Worm (Caenorhabditis elegans) whole organism, L4 larva: Measurements from ENCODE around the gene fbxa-151.

Source experiments
- F37D6.2 ChIP-seq: sonication (generic microtip); optimal IDR thresholded peaks from 2 replicates; lab custom pipeline; 2016; ENCODE audit warnings: mild to moderate bottlenecking, missing genetic modification characterization, missing compliant biosample characterization
- Y48G9A.11 ChIP-seq: fragments of 200-800 bp; sonication (Bioruptor generic); IDR thresholded peaks from 2 replicates; pipeline ENCODE4 v1.3.6; 2022; ENCODE audit warnings: missing genetic modification reagents, missing genetic modification characterization, missing compliant biosample characterization
- ZK337.2 ChIP-seq: fragments of 200-800 bp; sonication (Bioruptor generic); IDR thresholded peaks from 2 replicates; pipeline ENCODE4 v1.3.6; 2022; ENCODE audit warnings: missing genetic modification reagents, missing genetic modification characterization, missing compliant biosample characterization
- aha-1 ChIP-seq: fragments of 150-350 bp; peaks from one replicate; lab custom pipeline; 2014; ENCODE audit warnings: missing biosample characterization, missing genetic modification characterization
- ceh-20 ChIP-seq: fragments of 200-800 bp; sonication (Bioruptor generic); IDR thresholded peaks from 2 replicates; pipeline ENCODE4 v1.3.6; 2022; ENCODE audit warnings: missing genetic modification reagents, missing genetic modification characterization, missing compliant biosample characterization
- ceh-32 ChIP-seq: sonication (generic microtip); optimal IDR thresholded peaks from 2 replicates; lab custom pipeline; 2016; ENCODE audit warnings: mild to moderate bottlenecking, missing genetic modification characterization, missing compliant biosample characterization; ENCODE audit not compliant: poor library complexity
- ceh-44 ChIP-seq: fragments of 200-800 bp; sonication (Bioruptor generic); IDR thresholded peaks from 2 replicates; pipeline ENCODE4 v1.3.6; 2022; ENCODE audit warnings: missing genetic modification reagents, missing genetic modification characterization, missing compliant biosample characterization
- daf-16 ChIP-seq, 3 experiments: sonication (generic microtip); optimal IDR thresholded peaks; 2 replicates each; lab custom pipeline; 2016 to 2017; ENCODE audit warnings: missing genetic modification characterization in 3 of 3, missing genetic modification reagents in 3 of 3, mild to moderate bottlenecking in 2 of 3, missing compliant biosample characterization in 2 of 3, missing biosample characterization in 1 of 3, moderate library complexity in 1 of 3
- daf-8 ChIP-seq: fragments of 200-800 bp; sonication (Bioruptor generic); IDR thresholded peaks from 2 replicates; pipeline ENCODE4 v1.3.6; 2022; ENCODE audit warnings: missing genetic modification characterization, missing compliant biosample characterization
- dpl-1 ChIP-seq: fragments of 150-350 bp; optimal IDR thresholded peaks from 2 replicates; lab custom pipeline; 2014; ENCODE audit warnings: missing biosample characterization, missing genetic modification reagents, missing genetic modification characterization
- dve-1 ChIP-seq: sonication (generic microtip); optimal IDR thresholded peaks from 2 replicates; lab custom pipeline; 2017; ENCODE audit warnings: antibody characterized with exemption, mild to moderate bottlenecking, missing genetic modification characterization, missing compliant biosample characterization; ENCODE audit not compliant: insufficient read depth
- egl-43 ChIP-seq: fragments of 200-800 bp; sonication (Bioruptor generic); IDR thresholded peaks from 2 replicates; pipeline ENCODE4 v1.3.6; 2022; ENCODE audit warnings: missing genetic modification reagents, missing genetic modification characterization, missing compliant biosample characterization
- fkh-10 ChIP-seq: fragments of 150-350 bp; optimal IDR thresholded peaks from 2 replicates; lab custom pipeline; 2014; ENCODE audit warnings: missing biosample characterization, missing genetic modification reagents, missing genetic modification characterization
- hlh-11 ChIP-seq: fragments of 200-800 bp; sonication (Bioruptor generic); optimal IDR thresholded peaks from 2 replicates; lab custom pipeline; 2018; ENCODE audit warnings: mild to moderate bottlenecking, missing genetic modification characterization, missing compliant biosample characterization
- hlh-30 ChIP-seq: sonication (generic microtip); optimal IDR thresholded peaks from 2 replicates; lab custom pipeline; 2017; ENCODE audit warnings: antibody characterized with exemption, mild to moderate bottlenecking, missing genetic modification characterization, missing compliant biosample characterization; ENCODE audit not compliant: insufficient read depth
- jun-1 ChIP-seq: fragments of 150-350 bp; optimal IDR thresholded peaks from 2 replicates; lab custom pipeline; 2014; ENCODE audit warnings: missing biosample characterization, missing genetic modification reagents, missing genetic modification characterization
- lin-13 ChIP-seq: fragments of 150-350 bp; optimal IDR thresholded peaks from 2 replicates; lab custom pipeline; 2014; ENCODE audit warnings: missing biosample characterization, missing genetic modification reagents, missing genetic modification characterization
- lin-29 ChIP-seq: fragments of 200-800 bp; sonication (Bioruptor generic); IDR thresholded peaks from 2 replicates; pipeline ENCODE4 v1.3.6; 2022; ENCODE audit warnings: missing genetic modification reagents, missing genetic modification characterization, missing compliant biosample characterization
- lin-38 ChIP-seq: fragments of 200-800 bp; sonication (Bioruptor generic); IDR thresholded peaks from 2 replicates; pipeline ENCODE4 v1.3.6; 2022; ENCODE audit warnings: missing genetic modification reagents, missing genetic modification characterization, missing compliant biosample characterization
- lsy-2 ChIP-seq, 2 experiments: fragments of 150-350 bp in 1 of 2; sonication (generic microtip) in 1 of 2; optimal IDR thresholded peaks; 2 replicates each; lab custom pipeline; 2014 to 2017; ENCODE audit warnings: missing biosample characterization in 2 of 2, missing genetic modification characterization in 2 of 2
- mdt-29 ChIP-seq: fragments of 200-800 bp; sonication (Bioruptor generic); IDR thresholded peaks from 2 replicates; pipeline ENCODE4 v1.3.6; 2022; ENCODE audit warnings: missing genetic modification reagents, missing genetic modification characterization, missing compliant biosample characterization
- mes-2 ChIP-seq: sonication (generic microtip); optimal IDR thresholded peaks from 2 replicates; lab custom pipeline; 2016; ENCODE audit warnings: missing genotype, mild to moderate bottlenecking, missing genetic modification characterization, missing compliant biosample characterization; ENCODE audit not compliant: poor library complexity, severe bottlenecking
- mxl-3 ChIP-seq: fragments of 200-800 bp; sonication (Bioruptor generic); optimal IDR thresholded peaks from 2 replicates; lab custom pipeline; 2018; ENCODE audit warnings: mild to moderate bottlenecking, missing genetic modification characterization, missing compliant biosample characterization
- nhr-102 ChIP-seq: sonication (generic microtip); optimal IDR thresholded peaks from 2 replicates; lab custom pipeline; 2016; ENCODE audit warnings: mild to moderate bottlenecking, missing genetic modification characterization, moderate library complexity, missing compliant biosample characterization
- nhr-11 ChIP-seq: fragments of 150-350 bp; optimal IDR thresholded peaks from 2 replicates; lab custom pipeline; 2014; ENCODE audit warnings: missing biosample characterization, missing genetic modification characterization
- nhr-111 ChIP-seq: fragments of 200-800 bp; sonication (Bioruptor generic); optimal IDR thresholded peaks from 2 replicates; lab custom pipeline; 2018; ENCODE audit warnings: mild to moderate bottlenecking, missing genetic modification characterization, missing compliant biosample characterization
- nhr-237 ChIP-seq: sonication (generic microtip); optimal IDR thresholded peaks from 2 replicates; lab custom pipeline; 2017; ENCODE audit warnings: missing biosample characterization, missing genetic modification characterization
- nhr-28 ChIP-seq: fragments of 150-350 bp; optimal IDR thresholded peaks from 2 replicates; lab custom pipeline; 2014; ENCODE audit warnings: missing biosample characterization, missing genetic modification characterization
- nhr-77 ChIP-seq: fragments of 150-350 bp; optimal IDR thresholded peaks from 2 replicates; lab custom pipeline; 2014; ENCODE audit warnings: missing biosample characterization, missing genetic modification characterization
- saeg-2 ChIP-seq: fragments of 200-800 bp; sonication (Bioruptor generic); IDR thresholded peaks from 2 replicates; pipeline ENCODE4 v1.3.6; 2022; ENCODE audit warnings: missing genetic modification reagents, missing genetic modification characterization, missing compliant biosample characterization
- sdz-12 ChIP-seq: fragments of 200-800 bp; sonication (Bioruptor generic); optimal IDR thresholded peaks from 2 replicates; lab custom pipeline; 2018; ENCODE audit warnings: mild to moderate bottlenecking, missing genetic modification characterization, missing compliant biosample characterization
- set-16 ChIP-seq: fragments of 200-800 bp; sonication (Bioruptor generic); IDR thresholded peaks from 2 replicates; pipeline ENCODE4 v1.3.6; 2022; ENCODE audit warnings: missing genetic modification reagents, missing genetic modification characterization, missing compliant biosample characterization
- tra-1 ChIP-seq: fragments of 200-800 bp; sonication (Bioruptor generic); IDR thresholded peaks from 2 replicates; pipeline ENCODE4 v1.3.6; 2022; ENCODE audit warnings: missing genetic modification reagents, missing genetic modification characterization, missing compliant biosample characterization
- unc-39 ChIP-seq: sonication (generic microtip); optimal IDR thresholded peaks from 2 replicates; lab custom pipeline; 2017; ENCODE audit warnings: missing biosample characterization, missing genetic modification characterization
- unc-62 ChIP-seq, 3 experiments: fragments of 150-350 bp in 1 of 3; sonication (generic microtip); optimal IDR thresholded peaks in 2 of 3; peaks in 1 of 3; 1 replicate in 1 of 3; 2 replicates in 2 of 3; lab custom pipeline; 2014 to 2017; ENCODE audit warnings: missing biosample characterization in 3 of 3, missing genetic modification characterization in 3 of 3, missing genetic modification reagents in 3 of 3, missing genotype in 1 of 3
- zip-11 ChIP-seq: fragments of 200-800 bp; sonication (Bioruptor generic); IDR thresholded peaks from 2 replicates; pipeline ENCODE4 v1.3.6; 2022; ENCODE audit warnings: missing genetic modification characterization, missing compliant biosample characterization
- zip-2 ChIP-seq: fragments of 150-350 bp; optimal IDR thresholded peaks from 2 replicates; lab custom pipeline; 2014; ENCODE audit warnings: missing biosample characterization, missing genetic modification characterization
- ztf-7 ChIP-seq: fragments of 150-350 bp; optimal IDR thresholded peaks from 2 replicates; lab custom pipeline; 2014; ENCODE audit warnings: missing biosample characterization, missing genetic modification characterization

Gene fbxa-151

ce11 chrIII:1243199-1243598, 23.5 kb downstream of the fbxa-151 start, which contains the start of gene fbxa-63:
Gene fbxa-63 (plus strand): TSS chrIII:1243508.
- no peak for TF ChIP-seq nhr-111 (GFP tag; lab: Kevin White, UChicago)
- peak in 1 of 2 experiments; percentile 54 for TF ChIP-seq lsy-2 (tag; optimal IDR thresholded peaks at IDR 0.05; lab: Kevin White, UChicago)
- TF ChIP-seq mes-2 (tag; lab: Kevin White, UChicago), result peak; percentile 35
- TF ChIP-seq nhr-11 (tag; lab: Kevin White, UChicago), result no peak
- peak; percentile 43 for TF ChIP-seq nhr-28 (tag; lab: Kevin White, UChicago)
- TF ChIP-seq zip-2 (tag; lab: Kevin White, UChicago), result peak; percentile 94
- TF ChIP-seq ceh-44 (GFP tag; lab: Robert Waterston, UW), result no peak
- peak; percentile 15 for TF ChIP-seq dpl-1 (GFP tag; lab: Kevin White, UChicago)
- TF ChIP-seq lin-29, result no peak
- no peak for TF ChIP-seq ceh-32 (tag; lab: Kevin White, UChicago)
- TF ChIP-seq sdz-12 (GFP tag; lab: Kevin White, UChicago), result no peak
- TF ChIP-seq lin-13 (GFP tag; lab: Kevin White, UChicago), result no peak
- TF ChIP-seq ceh-20 (GFP tag; lab: Robert Waterston, UW), result no peak
- no peak for TF ChIP-seq nhr-237 (tag; lab: Kevin White, UChicago)
- TF ChIP-seq dve-1 (tag; lab: Kevin White, UChicago), result peak; percentile 14
- TF ChIP-seq unc-39 (tag; lab: Kevin White, UChicago), result no peak
- no peak for TF ChIP-seq ZK337.2 (GFP tag; lab: Robert Waterston, UW)
- no peak for TF ChIP-seq nhr-77 (tag; lab: Kevin White, UChicago)
- no peak for TF ChIP-seq set-16
- TF ChIP-seq fkh-10 (GFP tag; lab: Kevin White, UChicago), result peak; percentile 11
- TF ChIP-seq ztf-7 (tag; lab: Kevin White, UChicago), result no peak
- peak; percentile 24 for TF ChIP-seq hlh-30 (tag; lab: Kevin White, UChicago)
- TF ChIP-seq unc-62 (GFP tag; optimal IDR thresholded peaks at IDR 0.05 in 1 of 2; lab: Kevin White, UChicago), result peak in 1 of 2 experiments; percentile 18
- no peak for TF ChIP-seq unc-62 (tag; optimal IDR thresholded peaks at IDR 0.05; lab: Kevin White, UChicago)
- no peak for TF ChIP-seq mxl-3 (GFP tag; lab: Kevin White, UChicago)
- TF ChIP-seq jun-1 (tag; lab: Kevin White, UChicago), result no peak
- peak; percentile 31 for TF ChIP-seq hlh-11
- peak; percentile 43 for TF ChIP-seq aha-1 (tag; lab: Kevin White, UChicago)
- no peak for TF ChIP-seq lin-38
- no peak for TF ChIP-seq nhr-102 (tag; lab: Kevin White, UChicago)
- no peak for TF ChIP-seq daf-16 (GFP tag; optimal IDR thresholded peaks at IDR 0.05; lab: Kevin White, UChicago)
- peak; percentile 39 for TF ChIP-seq daf-16 (tag; optimal IDR thresholded peaks at IDR 0.05; lab: Kevin White, UChicago)
- TF ChIP-seq egl-43, result no peak
- TF ChIP-seq F37D6.2 (tag; lab: Kevin White, UChicago), result no peak

- TF ChIP-seq ztf-7 (tag; lab: Kevin White, UChicago) (no peak), zip-2 (tag; lab: Kevin White, UChicago) (no peak), Y48G9A.11 (no peak), tra-1 (GFP tag; lab: Robert Waterston, UW) (no peak), zip-11 (GFP tag; lab: Robert Waterston, UW) (no peak), saeg-2 (no peak), daf-8 (no peak)
Observed at ce11 chrIII:1238704-1239103, 28.0 kb downstream of the fbxa-151 start, which contains the start of gene fbxa-61. Gene fbxa-61 (plus strand): TSS chrIII:1239048.

- peak; percentile 51 for TF ChIP-seq lin-38
- TF ChIP-seq tra-1 (GFP tag; lab: Robert Waterston, UW), result 0 out of 2 replicates have a peak, but pooled peaks have one; percentile 36
- peak; percentile 74 for TF ChIP-seq lin-13 (GFP tag; lab: Kevin White, UChicago)
- no peak for TF ChIP-seq mdt-29 (GFP tag; lab: Robert Waterston, UW)
- TF ChIP-seq aha-1 (tag; lab: Kevin White, UChicago), result peak; percentile 69
- TF ChIP-seq ceh-20 (GFP tag; lab: Robert Waterston, UW), result peak; percentile 50; the same call in 1 of the 2 replicates
Observed at ce11 chrIII:1231186-1231585, 35.5 kb downstream of the fbxa-151 start.
